Fruit fly (Drosophila melanogaster) whole organism, embryonic: ENCODE results near the gene CG12116.
A peak's percentile ranks its signal among the peaks of the same experiment; 100 is the strongest.

Source experiments
- Adf1 ChIP-seq: fragments of 200-800 bp; sonication (Bioruptor generic); IDR thresholded peaks from 2 replicates; pipeline ENCODE4 v1.3.6; 2022; ENCODE audit warnings: missing biosample characterization, missing genetic modification characterization
- Antp ChIP-seq: fragments of 200-800 bp; sonication (Bioruptor generic); optimal IDR thresholded peaks from 3 replicates; lab custom pipeline; 2016; ENCODE audit warnings: missing biosample characterization, missing genetic modification characterization
- Awh ChIP-seq: fragments of 200-800 bp; sonication (Bioruptor generic); IDR thresholded peaks from 2 replicates; pipeline ENCODE4, ENCODE4 v1.3.6; 2022; ENCODE audit warnings: missing biosample characterization, missing genetic modification characterization
- Bgb ChIP-seq: fragments of 200-800 bp; sonication (Bioruptor generic); IDR thresholded peaks from 2 replicates; pipeline ENCODE4 v1.3.6; 2022; ENCODE audit warnings: missing biosample characterization, missing genetic modification characterization; ENCODE audit not compliant: partially characterized antibody
- CG10431 ChIP-seq: fragments of 200-800 bp; sonication (Bioruptor generic); optimal IDR thresholded peaks from 3 replicates; lab custom pipeline; 2018; ENCODE audit warnings: missing biosample characterization, mild to moderate bottlenecking, missing genetic modification characterization
- CG12236 ChIP-seq: fragments of 200-800 bp; sonication (Bioruptor generic); optimal IDR thresholded peaks from 2 replicates; lab custom pipeline; 2016; ENCODE audit warnings: missing biosample characterization, missing genetic modification characterization
- CG14965 ChIP-seq: fragments of 200-800 bp; sonication (Bioruptor generic); optimal IDR thresholded peaks from 2 replicates; lab custom pipeline; 2016; ENCODE audit warnings: missing biosample characterization, missing genetic modification characterization, borderline replicate concordance
- CG15269 ChIP-seq: fragments of 200-800 bp; sonication (Bioruptor generic); optimal IDR thresholded peaks from 2 replicates; lab custom pipeline; 2018; ENCODE audit warnings: missing biosample characterization, mild to moderate bottlenecking, missing genetic modification characterization, moderate library complexity
- CG16815 ChIP-seq: fragments of 200-800 bp; sonication (Bioruptor generic); optimal IDR thresholded peaks from 3 replicates; lab custom pipeline; 2017; ENCODE audit warnings: missing biosample characterization, mild to moderate bottlenecking, missing genetic modification characterization
- CG17328 ChIP-seq: fragments of 200-800 bp; sonication (Bioruptor generic); IDR thresholded peaks from 2 replicates; pipeline ENCODE4 v1.3.6; 2022; ENCODE audit warnings: missing biosample characterization, missing genetic modification characterization
- CG2712 ChIP-seq: fragments of 200-800 bp; optimal IDR thresholded peaks from 3 replicates; lab custom pipeline; 2019; ENCODE audit warnings: missing biosample characterization, mild to moderate bottlenecking, missing genetic modification characterization, moderate library complexity
- CG31224 ChIP-seq: fragments of 200-800 bp; sonication (Bioruptor generic); IDR thresholded peaks from 2 replicates; pipeline ENCODE4 v1.3.6; 2022; ENCODE audit warnings: missing biosample characterization, missing genetic modification characterization
- CG3407 ChIP-seq: fragments of 200-800 bp; sonication (Bioruptor generic); optimal IDR thresholded peaks from 2 replicates; lab custom pipeline; 2018; ENCODE audit warnings: missing biosample characterization, mild to moderate bottlenecking, missing genetic modification characterization
- CG6854 ChIP-seq: fragments of 200-800 bp; sonication (Bioruptor generic); optimal IDR thresholded peaks from 3 replicates; lab custom pipeline; 2017; ENCODE audit warnings: missing biosample characterization, mild to moderate bottlenecking, missing genetic modification characterization
- CG7372 ChIP-seq: fragments of 200-800 bp; sonication (Bioruptor generic); IDR thresholded peaks from 2 replicates; pipeline ENCODE4 v1.3.6; 2022; ENCODE audit warnings: missing biosample characterization, missing genetic modification characterization
- CG8089 ChIP-seq: fragments of 200-800 bp; sonication (Bioruptor generic); optimal IDR thresholded peaks from 3 replicates; lab custom pipeline; 2016; ENCODE audit warnings: missing biosample characterization, missing genetic modification characterization
- CG8388 ChIP-seq: fragments of 200-800 bp; sonication (Bioruptor generic); optimal IDR thresholded peaks from 2 replicates; lab custom pipeline; 2019; ENCODE audit warnings: missing biosample characterization, mild to moderate bottlenecking, missing genetic modification characterization, moderate library complexity
- CG9437 ChIP-seq: fragments of 200-800 bp; sonication (Bioruptor generic); optimal IDR thresholded peaks from 2 replicates; lab custom pipeline; 2018; ENCODE audit warnings: missing biosample characterization, mild to moderate bottlenecking, missing genetic modification characterization
- D19B ChIP-seq: fragments of 200-800 bp; sonication (Bioruptor generic); optimal IDR thresholded peaks from 2 replicates; lab custom pipeline; 2017; ENCODE audit warnings: missing biosample characterization, mild to moderate bottlenecking, missing genetic modification characterization
- Eip74EF ChIP-seq, 2 experiments: fragments of 200-800 bp in 1 of 2; fragments of >200 bp in 1 of 2; sonication (Bioruptor generic) in 1 of 2; optimal IDR thresholded peaks; 2 replicates each; lab custom pipeline; 2017 to 2019; ENCODE audit warnings: missing biosample characterization in 2 of 2, missing genetic modification characterization in 2 of 2, mild to moderate bottlenecking in 1 of 2, moderate library complexity in 1 of 2
- Gsc ChIP-seq: fragments of 200-800 bp; sonication (Bioruptor generic); IDR thresholded peaks from 2 replicates; pipeline ENCODE4 v1.3.6; 2022; ENCODE audit warnings: missing biosample characterization, missing genetic modification characterization
- HHEX ChIP-seq: fragments of 200-800 bp; sonication (Bioruptor generic); optimal IDR thresholded peaks from 3 replicates; lab custom pipeline; 2017; ENCODE audit warnings: missing biosample characterization, mild to moderate bottlenecking, missing genetic modification characterization, missing genetic modification reagents
- HLHmδ ChIP-seq: fragments of 200-800 bp; sonication (Bioruptor generic); optimal IDR thresholded peaks from 2 replicates; lab custom pipeline; 2018; ENCODE audit warnings: missing biosample characterization, mild to moderate bottlenecking, missing genetic modification characterization, moderate library complexity
- Nf-YA ChIP-seq: fragments of 200-800 bp; sonication (Bioruptor generic); IDR thresholded peaks from 2 replicates; pipeline ENCODE4 v1.3.6; 2022; ENCODE audit warnings: missing biosample characterization, missing genetic modification characterization
- Oaz ChIP-seq: fragments of 200-800 bp; sonication (Bioruptor generic); IDR thresholded peaks from 2 replicates; pipeline ENCODE4 v1.3.6; 2022; ENCODE audit warnings: missing biosample characterization, missing genetic modification characterization
- Sox102F ChIP-seq: fragments of 200-800 bp; sonication (Bioruptor generic); optimal IDR thresholded peaks from 2 replicates; lab custom pipeline; 2018; ENCODE audit warnings: missing biosample characterization, mild to moderate bottlenecking, missing genetic modification characterization, moderate library complexity
- Usf ChIP-seq: fragments of 200-800 bp; sonication (Bioruptor generic); optimal IDR thresholded peaks from 2 replicates; lab custom pipeline; 2017; ENCODE audit warnings: missing genotype, missing biosample characterization, missing genetic modification characterization
- Xbp1 ChIP-seq: fragments of 200-800 bp; sonication (Bioruptor generic); optimal IDR thresholded peaks from 3 replicates; lab custom pipeline; 2016; ENCODE audit warnings: missing biosample characterization, mild to moderate bottlenecking, missing genetic modification characterization
- ara ChIP-seq: fragments of 200-800 bp; sonication (Bioruptor generic); IDR thresholded peaks from 2 replicates; pipeline ENCODE4 v1.3.6; 2022; ENCODE audit warnings: missing biosample characterization, missing genetic modification characterization
- br ChIP-seq: fragments of >200 bp; optimal IDR thresholded peaks from 2 replicates; lab custom pipeline; 2017
- chm ChIP-seq: fragments of 200-800 bp; sonication (Bioruptor generic); IDR thresholded peaks from 2 replicates; pipeline ENCODE4 v1.3.6; 2022; ENCODE audit warnings: missing biosample characterization, missing genetic modification characterization
- chn ChIP-seq: fragments of 200-800 bp; sonication (Bioruptor generic); optimal IDR thresholded peaks from 2 replicates; lab custom pipeline; 2016; ENCODE audit warnings: missing biosample characterization, missing genetic modification characterization
- danr ChIP-seq: fragments of 200-800 bp; sonication (Bioruptor generic); IDR thresholded peaks from 2 replicates; pipeline ENCODE4 v1.3.6; 2022; ENCODE audit warnings: missing biosample characterization, missing genetic modification characterization
- dmrt99B ChIP-seq: fragments of 200-800 bp; sonication (Bioruptor generic); optimal IDR thresholded peaks from 2 replicates; lab custom pipeline; 2018; ENCODE audit warnings: missing biosample characterization, mild to moderate bottlenecking, missing genetic modification characterization, moderate library complexity
- fd96Cb ChIP-seq: fragments of 200-800 bp; sonication (Bioruptor generic); optimal IDR thresholded peaks from 2 replicates; lab custom pipeline; 2018; ENCODE audit warnings: missing biosample characterization, mild to moderate bottlenecking, missing genetic modification characterization, moderate library complexity
- gce ChIP-seq: fragments of 200-800 bp; sonication (Bioruptor generic); IDR thresholded peaks from 3 replicates; pipeline ENCODE4 v1.3.6; 2022; ENCODE audit warnings: missing biosample characterization, missing genetic modification characterization
- hbn ChIP-seq: fragments of 200-800 bp; sonication (Bioruptor generic); IDR thresholded peaks from 2 replicates; pipeline ENCODE4 v1.3.6; 2022; ENCODE audit warnings: missing biosample characterization, missing genetic modification characterization; ENCODE audit not compliant: partially characterized antibody
- hkb ChIP-seq, 2 experiments: fragments of 200-800 bp in 1 of 2; fragments of >200 bp in 1 of 2; sonication (Bioruptor generic) in 1 of 2; IDR thresholded peaks in 1 of 2; optimal IDR thresholded peaks in 1 of 2; 2 replicates each; pipeline versions ENCODE4 v1.3.6 to Lab custom; 2017 to 2022; ENCODE audit warnings: missing biosample characterization in 1 of 2, missing genetic modification characterization in 1 of 2
- jing ChIP-seq: fragments of 200-800 bp; sonication (Bioruptor generic); optimal IDR thresholded peaks from 2 replicates; lab custom pipeline; 2018; ENCODE audit warnings: missing biosample characterization, mild to moderate bottlenecking, missing genetic modification characterization
- kni ChIP-seq: fragments of 200-800 bp; sonication (Bioruptor generic); optimal IDR thresholded peaks from 3 replicates; lab custom pipeline; 2017; ENCODE audit warnings: mild to moderate bottlenecking, missing biosample characterization, missing genetic modification reagents, missing genetic modification characterization
- lab ChIP-seq: fragments of 200-800 bp; sonication (Bioruptor generic); optimal IDR thresholded peaks from 3 replicates; lab custom pipeline; 2017; ENCODE audit warnings: missing biosample characterization, missing genetic modification characterization, mild to moderate bottlenecking, moderate library complexity, missing genetic modification reagents
- lmd ChIP-seq: fragments of 200-800 bp; sonication (Bioruptor generic); IDR thresholded peaks from 2 replicates; pipeline ENCODE4 v1.3.6; 2022; ENCODE audit warnings: missing biosample characterization, missing genetic modification characterization
- oc ChIP-seq: fragments of 200-800 bp; sonication (Bioruptor generic); optimal IDR thresholded peaks from 2 replicates; lab custom pipeline; 2018; ENCODE audit warnings: missing biosample characterization, mild to moderate bottlenecking, missing genetic modification characterization, moderate library complexity
- rib ChIP-seq: fragments of 200-800 bp; sonication (Bioruptor generic); IDR thresholded peaks from 2 replicates; pipeline ENCODE4 v1.3.6; 2022; ENCODE audit warnings: missing biosample characterization, missing genetic modification characterization
- ro ChIP-seq: fragments of 200-800 bp; sonication (Bioruptor generic); IDR thresholded peaks from 2 replicates; pipeline ENCODE4 v1.3.6; 2022; ENCODE audit warnings: missing biosample characterization, missing genetic modification characterization
- sima ChIP-seq: fragments of 200-800 bp; sonication (Bioruptor generic); optimal IDR thresholded peaks from 2 replicates; lab custom pipeline; 2016; ENCODE audit warnings: missing biosample characterization, missing genetic modification characterization
- slbo ChIP-seq: fragments of 200-800 bp; sonication (Bioruptor generic); IDR thresholded peaks from 2 replicates; pipeline ENCODE4 v1.3.6; 2022; ENCODE audit warnings: missing biosample characterization, missing genetic modification characterization
- wek ChIP-seq: fragments of 200-800 bp; sonication (Bioruptor generic); optimal IDR thresholded peaks from 3 replicates; lab custom pipeline; 2018; ENCODE audit warnings: missing biosample characterization, mild to moderate bottlenecking, missing genetic modification characterization, moderate library complexity
- zfh1 ChIP-seq: fragments of 200-800 bp; sonication (Bioruptor generic); IDR thresholded peaks from 3 replicates; pipeline ENCODE4 v1.3.6; 2022; ENCODE audit warnings: missing biosample characterization, missing genetic modification characterization

CG12116 gene

DNA sequence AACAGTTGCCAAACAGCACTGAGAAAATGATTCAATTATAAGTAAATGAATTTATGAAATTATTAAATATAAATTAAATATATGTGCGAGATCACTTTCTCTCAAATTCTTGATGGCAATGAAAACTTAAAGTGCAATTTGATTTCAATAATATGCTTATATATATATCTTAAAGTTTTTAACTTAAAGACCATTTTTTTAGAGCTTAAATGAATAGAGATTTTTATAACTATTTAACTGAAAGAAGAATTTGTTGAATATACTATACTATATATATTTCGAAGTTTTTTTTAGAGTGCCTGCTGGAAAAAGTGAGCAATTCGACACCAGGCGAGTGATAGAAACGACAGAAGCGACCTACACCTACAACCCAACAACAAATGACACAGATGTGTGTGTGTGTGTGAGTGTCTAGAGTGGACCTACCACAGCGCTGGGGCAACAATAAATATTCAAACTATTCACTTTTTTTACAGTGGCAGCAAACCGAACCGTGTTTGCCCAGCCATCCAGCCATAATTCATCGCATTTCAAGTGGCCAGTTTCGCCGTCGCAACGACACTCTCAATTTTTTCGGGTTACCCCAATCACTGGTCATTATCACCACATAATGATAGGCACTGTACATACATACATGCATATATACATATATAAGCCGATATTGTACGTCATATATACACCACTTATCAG is 23.8 kb downstream of the CG12116 start (continued):
- TF ChIP-seq ro (GFP tag; lab: Robert Waterston, UW) (peak; percentile 14; the same call in 1 of the 2 replicates), slbo (GFP tag; lab: Robert Waterston, UW) (peak; percentile 12; the same call in 1 of the 2 replicates), lab (GFP tag; lab: Kevin White, UChicago) (peak; percentile 61), CG8089 (GFP tag; lab: Kevin White, UChicago) (no peak), danr (GFP tag; lab: Robert Waterston, UW) (no peak), CG10431 (GFP tag; lab: Kevin White, UChicago) (no peak), jing (GFP tag; lab: Kevin White, UChicago) (no peak), Antp (no peak), CG14965 (GFP tag; lab: Kevin White, UChicago) (no peak), sima (no peak), chn (peak; percentile 7), Oaz (GFP tag; lab: Robert Waterston, UW) (peak; percentile 29; the same call in 1 of the 2 replicates), hkb (optimal IDR thresholded peaks at IDR 0.05; lab: Kevin White, UChicago) (no peak), hkb (GFP tag; IDR thresholded peaks at IDR 0.05; lab: Robert Waterston, UW) (no peak), oc (tag; lab: Kevin White, UChicago) (peak; percentile 14), Usf (GFP tag; lab: Kevin White, UChicago) (peak; percentile 11), HHEX (GFP tag; lab: Kevin White, UChicago) (peak; percentile 27), Adf1 (GFP tag; lab: Robert Waterston, UW) (no peak), br (lab: Kevin White, UChicago) (no peak), lmd (peak; percentile 24; the same call in 1 of the 2 replicates), CG8388 (peak; percentile 72), CG6854 (GFP tag; lab: Kevin White, UChicago) (no peak), ara (no peak), Awh (GFP tag; lab: Robert Waterston, UW) (peak; percentile 31; the same call in 1 of the 2 replicates), CG2712 (tag; lab: Kevin White, UChicago) (peak; percentile 91), CG9437 (GFP tag; lab: Kevin White, UChicago) (peak; percentile 54), zfh1 (GFP tag; lab: Robert Waterston, UW) (no peak), D19B (GFP tag; lab: Kevin White, UChicago) (no peak), CG7372 (GFP tag; lab: Robert Waterston, UW) (0 out of 2 replicates have a peak, but pooled peaks have one; percentile 8), Bgb (no peak), gce (GFP tag; lab: Robert Waterston, UW) (0 out of 3 replicates have a peak, but pooled peaks have one; percentile 19), CG16815 (GFP tag; lab: Kevin White, UChicago) (peak; percentile 6), HLHmδ (GFP tag; lab: Kevin White, UChicago) (no peak), CG31224 (no peak), chm (0 out of 2 replicates have a peak, but pooled peaks have one; percentile 51), Eip74EF (GFP tag; optimal IDR thresholded peaks at IDR 0.05; lab: Kevin White, UChicago) (no peak), kni (GFP tag; lab: Kevin White, UChicago) (no peak), fd96Cb (tag; lab: Kevin White, UChicago) (peak; percentile 72), hbn (GFP tag; lab: Robert Waterston, UW) (no peak), dmrt99B (tag; lab: Kevin White, UChicago) (peak; percentile 75), Xbp1 (peak; percentile 35), wek (no peak), CG12236 (no peak), Sox102F (peak; percentile 72), Gsc (GFP tag; lab: Robert Waterston, UW) (no peak), CG3407 (no peak), Nf-YA (no peak), CG17328 (GFP tag; lab: Robert Waterston, UW) (peak; percentile 64), CG15269 (tag; lab: Kevin White, UChicago) (peak; percentile 57), rib (GFP tag; lab: Robert Waterston, UW) (no peak)
